Fruit fly (Drosophila melanogaster): ENCODE data around the gene salt.

The salt gene

DNA sequence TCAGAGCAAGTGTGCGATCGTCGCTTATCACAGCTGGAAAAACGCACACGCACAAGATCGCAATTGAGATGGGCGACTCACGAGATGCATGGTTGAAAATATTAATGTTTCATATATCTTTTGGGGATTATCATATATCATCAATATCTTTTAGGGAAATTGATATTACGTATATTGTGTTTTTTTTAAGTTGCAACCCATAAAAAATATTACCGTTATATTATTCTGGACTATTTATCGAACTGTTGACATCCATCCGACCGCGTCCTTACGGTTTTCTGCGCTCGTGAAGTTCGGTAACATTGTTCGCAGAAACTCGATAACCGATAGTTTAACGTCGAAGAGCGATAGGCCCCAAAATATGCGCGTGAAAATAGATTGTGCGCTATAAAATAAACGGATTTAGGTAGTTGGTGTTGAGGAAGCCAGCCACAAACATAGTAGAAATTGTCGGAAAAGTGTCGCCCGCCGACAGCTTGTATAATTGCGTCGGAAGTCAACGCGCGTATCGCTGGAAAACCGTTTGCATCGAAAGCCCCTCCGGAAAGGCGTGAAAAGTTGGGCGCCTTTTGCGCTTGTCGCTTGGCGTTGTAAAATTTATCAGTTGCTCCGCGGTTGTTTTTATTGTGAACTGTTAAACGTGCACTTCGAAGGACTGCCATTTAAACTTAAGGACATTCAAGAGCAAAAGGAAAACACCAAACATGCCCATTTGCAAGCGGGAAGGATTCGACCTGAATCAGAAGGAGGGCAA, 39.3 kb upstream of the salt start, which contains the start of the genes Mccc1 and Acf (continued):
- TF ChIP-seq Max (GFP tag; optimal IDR thresholded peaks at IDR 0.05) (peak; percentile 61), CG17829 (tag; optimal IDR thresholded peaks at IDR 0.05) (peak; percentile 59), CG7271 (tag; optimal IDR thresholded peaks at IDR 0.05) (peak; percentile 12), zfh2 (GFP tag; optimal IDR thresholded peaks at IDR 0.05) (peak; percentile 61), esg (GFP tag; conservative IDR thresholded peaks at IDR 0.05) (no peak; the same call in 1 of the 2 replicates), BEAF-32 (GFP tag; optimal IDR thresholded peaks at IDR 0.05) (peak; percentile 76), CG13894 (tag; optimal IDR thresholded peaks at IDR 0.05) (no peak), CHES-1-like (GFP tag; optimal IDR thresholded peaks at IDR 0.05) (peak; percentile 53), row (GFP tag; IDR thresholded peaks at IDR 0.05) (peak; percentile 77), psq (GFP tag; optimal IDR thresholded peaks at IDR 0.05) (no peak), CG12659 (GFP tag; optimal IDR thresholded peaks at IDR 0.05) (peak; percentile 37), mld (GFP tag; IDR thresholded peaks at IDR 0.05; ENCODE audit: partially characterized antibody) (no peak), ato (GFP tag; IDR thresholded peaks at IDR 0.05; ENCODE audit: partially characterized antibody) (peak; percentile 41; the same call in 1 of the 2 replicates), Sry-δ (GFP tag; optimal IDR thresholded peaks at IDR 0.05) (peak; percentile 83), lab (GFP tag; optimal IDR thresholded peaks at IDR 0.05) (no peak), YL-1 (GFP tag; optimal IDR thresholded peaks at IDR 0.05) (peak; percentile 50), CG12236 (GFP tag; optimal IDR thresholded peaks at IDR 0.05) (peak; percentile 25), mirr (GFP tag; optimal IDR thresholded peaks at IDR 0.05) (no peak), az2 (GFP tag; optimal IDR thresholded peaks at IDR 0.05) (peak; percentile 41), Poxn (GFP tag; IDR thresholded peaks at IDR 0.05) (no peak), Xrp1 (GFP tag; IDR thresholded peaks at IDR 0.05) (peak; percentile 54), CTCF (GFP tag; optimal IDR thresholded peaks at IDR 0.05) (no peak), tin (GFP tag; optimal IDR thresholded peaks at IDR 0.05) (peak; percentile 22), CG12769 (tag; optimal IDR thresholded peaks at IDR 0.05) (no peak), sens (GFP tag) (peak; percentile 93), CG33213 (GFP tag; optimal IDR thresholded peaks at IDR 0.05) (peak; percentile 44), CG16813 (GFP tag; IDR thresholded peaks at IDR 0.05; ENCODE audit: partially characterized antibody) (peak; percentile 41; the same call in 1 of the 3 replicates), Mes4 (GFP tag; optimal IDR thresholded peaks at IDR 0.05) (peak; percentile 2), chm (GFP tag; IDR thresholded peaks at IDR 0.05) (no peak), Trl (optimal IDR thresholded peaks at IDR 0.05) (no peak), Trl (GFP tag; optimal IDR thresholded peaks at IDR 0.05) (peak; percentile 42), CG6654 (GFP tag; optimal IDR thresholded peaks at IDR 0.05) (no peak), crc (GFP tag; optimal IDR thresholded peaks at IDR 0.05) (peak; percentile 33), CG15479 (GFP tag; optimal IDR thresholded peaks at IDR 0.05) (no peak), mam (GFP tag; optimal IDR thresholded peaks at IDR 0.05) (peak; percentile 60), Ets65A (GFP tag) (no peak), hbn (GFP tag; IDR thresholded peaks at IDR 0.05; ENCODE audit: partially characterized antibody) (peak; percentile 64), Hsf (GFP tag; optimal IDR thresholded peaks at IDR 0.05) (peak; percentile 30), grau (tag; optimal IDR thresholded peaks at IDR 0.05) (no peak), CG10274 (GFP tag; optimal IDR thresholded peaks at IDR 0.05) (no peak), CG4730 (GFP tag; IDR thresholded peaks at IDR 0.05) (no peak), Med (GFP tag) (peak; percentile 86), Lhr (GFP tag; optimal IDR thresholded peaks at IDR 0.05) (no peak), unpg (GFP tag; optimal IDR thresholded peaks at IDR 0.05) (no peak), Hmr (GFP tag; optimal IDR thresholded peaks at IDR 0.05) (no peak), Taf1 (GFP tag; IDR thresholded peaks at IDR 0.05) (no peak), CG7556 (GFP tag; optimal IDR thresholded peaks at IDR 0.05) (no peak), nerfin-2 (GFP tag; IDR thresholded peaks at IDR 0.05; ENCODE audit: partially characterized antibody) (no peak), D19B (GFP tag; optimal IDR thresholded peaks at IDR 0.05) (no peak), kay (GFP tag; optimal IDR thresholded peaks at IDR 0.05) (peak; percentile 11)

Data from whole organism, embryonic.